Worm (Caenorhabditis elegans): ENCODE results near the gene Y57E12AR.1.

The Y57E12AR.1 gene

ce11 chrV:7022981-7023380, 42.1 kb downstream of the Y57E12AR.1 start:
- TF ChIP-seq pha-4 (tag; optimal IDR thresholded peaks at IDR 0.05) (no peak), elt-3 (tag; optimal IDR thresholded peaks at IDR 0.05) (no peak), unc-62 (GFP tag; optimal IDR thresholded peaks at IDR 0.05) (no peak), nhr-237 (tag; optimal IDR thresholded peaks at IDR 0.05) (no peak), lin-39 (tag; optimal IDR thresholded peaks at IDR 0.05) (no peak), R02D3.7 (tag; optimal IDR thresholded peaks at IDR 0.05) (no peak), elt-2 (tag; optimal IDR thresholded peaks at IDR 0.05) (no peak), ZK546.5 (tag; optimal IDR thresholded peaks at IDR 0.05) (no peak), lin-15B (tag; optimal IDR thresholded peaks at IDR 0.05) (no peak), nhr-76 (tag; optimal IDR thresholded peaks at IDR 0.05) (no peak), daf-12 (tag; optimal IDR thresholded peaks at IDR 0.05) (no peak)

- TF ChIP-seq elt-1 (tag; optimal IDR thresholded peaks at IDR 0.05): no peak
- no peak for TF ChIP-seq unc-62 (GFP tag; optimal IDR thresholded peaks at IDR 0.05)
- TF ChIP-seq eor-1 (tag; optimal IDR thresholded peaks at IDR 0.05): no peak
- TF ChIP-seq nhr-12 (tag; optimal IDR thresholded peaks at IDR 0.05): no peak
- TF ChIP-seq ceh-82 (tag; optimal IDR thresholded peaks at IDR 0.05): no peak
- no peak for TF ChIP-seq nhr-23 (tag; optimal IDR thresholded peaks at IDR 0.05)
- no peak for TF ChIP-seq sea-2 (GFP tag; optimal IDR thresholded peaks at IDR 0.05)
- TF ChIP-seq fkh-10 (GFP tag; optimal IDR thresholded peaks at IDR 0.05): no peak
- TF ChIP-seq skn-1 (tag; optimal IDR thresholded peaks at IDR 0.05): no peak
- TF ChIP-seq ZK546.5 (tag; optimal IDR thresholded peaks at IDR 0.05): no peak
- TF ChIP-seq unc-39 (tag; optimal IDR thresholded peaks at IDR 0.05): no peak
- no peak for TF ChIP-seq ama-1 (optimal IDR thresholded peaks at IDR 0.05)
- TF ChIP-seq ztf-4 (tag; optimal IDR thresholded peaks at IDR 0.05): no peak
Measured at ce11 chrV:7021772-7022171, 43.4 kb downstream of the Y57E12AR.1 start, which contains the start of gene F20A1.4. Gene F20A1.4, minus strand, starts transcription at chrV:7021872.

DNA sequence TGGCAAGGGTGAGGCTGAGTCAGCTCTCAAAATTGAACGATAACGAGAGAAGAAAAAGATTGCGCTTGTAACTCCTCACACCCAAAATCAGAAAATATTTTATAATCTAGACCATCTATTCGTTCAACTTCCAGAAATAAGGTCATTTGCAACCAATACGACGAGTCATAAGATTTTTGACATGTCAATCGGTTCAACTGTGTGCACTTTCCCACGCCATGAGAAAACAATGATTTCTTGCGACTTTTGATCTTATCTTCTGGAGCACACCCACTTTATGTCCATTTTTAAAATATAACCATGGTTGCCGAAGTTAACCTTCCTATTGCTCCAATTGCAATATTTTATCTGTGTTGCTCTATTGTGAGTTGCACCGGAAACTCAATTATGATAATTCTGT, 48.1 kb downstream of the Y57E12AR.1 start, which contains the start of gene srsx-32:
Gene srsx-32 (plus strand): TSS at position 301 of the 400 bp plus-strand sequence.
- TF ChIP-seq mdl-1 (tag; optimal IDR thresholded peaks at IDR 0.05) (no peak), jun-1 (tag; optimal IDR thresholded peaks at IDR 0.05) (no peak), daf-12 (tag; optimal IDR thresholded peaks at IDR 0.05) (no peak)

ce11 chrV:7015872-7016271, 49.3 kb downstream of the Y57E12AR.1 start, which contains the start of gene C33G8.13:
Gene C33G8.13, minus strand, starts transcription at chrV:7015972.
- TF ChIP-seq pha-4 (tag; optimal IDR thresholded peaks at IDR 0.05): no peak
- TF ChIP-seq nhr-43 (tag; optimal IDR thresholded peaks at IDR 0.05; ENCODE audit: poor library complexity, severe bottlenecking): no peak
- TF ChIP-seq lsy-12 (tag; optimal IDR thresholded peaks at IDR 0.05): no peak
- TF ChIP-seq fkh-2 (tag; optimal IDR thresholded peaks at IDR 0.05): no peak
- TF ChIP-seq R02D3.7 (tag; optimal IDR thresholded peaks at IDR 0.05): no peak
- no peak for TF ChIP-seq nhr-77 (tag; optimal IDR thresholded peaks at IDR 0.05)
- no peak for TF ChIP-seq unc-62 (GFP tag; optimal IDR thresholded peaks at IDR 0.05)
- TF ChIP-seq ceh-16 (tag; optimal IDR thresholded peaks at IDR 0.05): no peak
- TF ChIP-seq egl-27 (tag; optimal IDR thresholded peaks at IDR 0.05): no peak
- TF ChIP-seq nfya-1 (tag; optimal IDR thresholded peaks at IDR 0.05; ENCODE audit: insufficient read depth): no peak
- TF ChIP-seq nhr-12 (tag; optimal IDR thresholded peaks at IDR 0.05): no peak
- TF ChIP-seq nhr-23 (tag; optimal IDR thresholded peaks at IDR 0.05): no peak
- TF ChIP-seq elt-2 (tag; optimal IDR thresholded peaks at IDR 0.05): no peak

Measured in whole organism, L3 larva.